Fruit fly (Drosophila melanogaster): Measurements from ENCODE around the gene Tspo.

Tspo gene

dm6 chr2L:540572-541210, 18.7 kb upstream of the Tspo start (continued):
- no peak for TF ChIP-seq Meics (GFP tag; optimal IDR thresholded peaks at IDR 0.05)
- TF ChIP-seq CG9876 (GFP tag; optimal IDR thresholded peaks at IDR 0.05) = no peak
- TF ChIP-seq CG8290 (GFP tag; optimal IDR thresholded peaks at IDR 0.05) = peak; percentile 92
- TF ChIP-seq CG8290 (tag; optimal IDR thresholded peaks at IDR 0.05) = peak; percentile 76 to 92
- TF ChIP-seq Stat92E (GFP tag; optimal IDR thresholded peaks at IDR 0.05) = peak in 1 of 3 experiments; percentile 97
- TF ChIP-seq E2f1 (GFP tag; IDR thresholded peaks at IDR 0.05) = no peak
- TF ChIP-seq lab (GFP tag; optimal IDR thresholded peaks at IDR 0.05) = peak; percentile 42
- TF ChIP-seq luna (GFP tag; optimal IDR thresholded peaks at IDR 0.05) = no peak
- TF ChIP-seq jigr1 (GFP tag; IDR thresholded peaks at IDR 0.05) = no peak
- no peak for TF ChIP-seq Usf (GFP tag; optimal IDR thresholded peaks at IDR 0.05)
- TF ChIP-seq Hr39 (optimal IDR thresholded peaks at IDR 0.05) = no peak
- no peak for TF ChIP-seq pum (GFP tag; optimal IDR thresholded peaks at IDR 0.05)
- no peak for TF ChIP-seq CG31365 (tag; optimal IDR thresholded peaks at IDR 0.05)
- TF ChIP-seq Nf-YB (GFP tag; optimal IDR thresholded peaks at IDR 0.05) = peak; percentile 43
- no peak for TF ChIP-seq exex (tag; optimal IDR thresholded peaks at IDR 0.05)
- TF ChIP-seq CG4328 (GFP tag; optimal IDR thresholded peaks at IDR 0.05) = peak; percentile 19
- TF ChIP-seq CG6813 (GFP tag; optimal IDR thresholded peaks at IDR 0.05) = peak; percentile 17
- no peak for TF ChIP-seq trh (GFP tag; optimal IDR thresholded peaks at IDR 0.05)
- no peak for TF ChIP-seq toy (GFP tag; IDR thresholded peaks at IDR 0.05)
- TF ChIP-seq B-H2 (GFP tag; optimal IDR thresholded peaks at IDR 0.05) = no peak
- no peak for TF ChIP-seq zen (tag; optimal IDR thresholded peaks at IDR 0.05)
- TF ChIP-seq CG7963 (GFP tag; IDR thresholded peaks at IDR 0.05; ENCODE audit: partially characterized antibody) = no peak
- TF ChIP-seq tll (GFP tag; optimal IDR thresholded peaks at IDR 0.05) = no peak
- no peak for TF ChIP-seq Hey (tag; optimal IDR thresholded peaks at IDR 0.05)
- TF ChIP-seq Bdp1 (GFP tag; optimal IDR thresholded peaks at IDR 0.05) = no peak
- peak; percentile 29 for TF ChIP-seq CG15514 (GFP tag; optimal IDR thresholded peaks at IDR 0.05)
- TF ChIP-seq Six4 (GFP tag; optimal IDR thresholded peaks at IDR 0.05) = no peak
- TF ChIP-seq crol (GFP tag; IDR thresholded peaks at IDR 0.05) = no peak
- TF ChIP-seq HmgZ (tag; optimal IDR thresholded peaks at IDR 0.05) = peak; percentile 54
- TF ChIP-seq MTF-1 (GFP tag; optimal IDR thresholded peaks at IDR 0.05; ENCODE audit: borderline replicate concordance) = no peak
- TF ChIP-seq CG18011 (GFP tag; optimal IDR thresholded peaks at IDR 0.05) = no peak
- peak; percentile 8 for TF ChIP-seq caup (GFP tag; optimal IDR thresholded peaks at IDR 0.05; ENCODE audit: severe bottlenecking)
- no peak for TF ChIP-seq emc (GFP tag; optimal IDR thresholded peaks at IDR 0.05)
- TF ChIP-seq salm (tag; optimal IDR thresholded peaks at IDR 0.05) = peak; percentile 46
- TF ChIP-seq pzg (GFP tag; optimal IDR thresholded peaks at IDR 0.05) = peak; percentile 55
- TF ChIP-seq CG10543 (GFP tag; optimal IDR thresholded peaks at IDR 0.05) = peak; percentile 61
- peak; percentile 21 for TF ChIP-seq Sin3A (optimal IDR thresholded peaks at IDR 0.05)
- no peak for TF ChIP-seq CG43689 (GFP tag; IDR thresholded peaks at IDR 0.05)
- no peak for TF ChIP-seq Bteb2 (GFP tag; optimal IDR thresholded peaks at IDR 0.05)
- no peak for TF ChIP-seq CG2678 (tag; optimal IDR thresholded peaks at IDR 0.05)
- TF ChIP-seq CG5953 (GFP tag; IDR thresholded peaks at IDR 0.05) = no peak
- peak; percentile 24 for TF ChIP-seq YL-1 (GFP tag; optimal IDR thresholded peaks at IDR 0.05)
- TF ChIP-seq CG31441 (GFP tag; IDR thresholded peaks at IDR 0.05) = no peak
- TF ChIP-seq Pdp1 (GFP tag; optimal IDR thresholded peaks at IDR 0.05) = peak in 1 of 2 experiments; percentile 8
- TF ChIP-seq CG13894 (tag; optimal IDR thresholded peaks at IDR 0.05) = peak; percentile 69
- TF ChIP-seq CG8944 (GFP tag; optimal IDR thresholded peaks at IDR 0.05) = no peak
- TF ChIP-seq h (optimal IDR thresholded peaks at IDR 0.05) = no peak
- no peak for TF ChIP-seq Hr51 (GFP tag; optimal IDR thresholded peaks at IDR 0.05)
- TF ChIP-seq CG33213 (GFP tag; optimal IDR thresholded peaks at IDR 0.05) = peak; percentile 97
- TF ChIP-seq p53 (GFP tag; optimal IDR thresholded peaks at IDR 0.05) = no peak
